Worm (Caenorhabditis elegans): ENCODE results near the gene snt-2.

DNA sequence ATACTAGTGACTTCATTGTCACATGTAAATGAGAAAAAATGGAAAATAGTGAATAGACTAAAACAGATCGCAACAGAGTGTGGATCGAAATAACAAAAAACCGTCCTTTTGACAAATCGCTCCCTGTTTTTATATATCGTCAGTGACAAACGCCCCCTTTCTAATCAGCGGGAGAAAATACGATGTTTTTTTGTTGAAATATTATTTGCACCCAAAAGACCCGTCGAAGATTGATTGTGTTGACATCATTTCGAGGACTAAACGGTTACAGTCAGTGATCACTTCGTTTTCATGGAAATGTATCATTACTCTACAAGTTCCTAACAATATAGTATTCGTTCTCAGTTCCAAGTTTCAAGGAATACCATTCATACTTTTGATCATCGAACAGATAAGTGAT is 46.0 kb upstream of the snt-2 start, which contains the start of gene dos-3:
- TF ChIP-seq dpl-1 (GFP tag; optimal IDR thresholded peaks at IDR 0.05): no peak
- TF ChIP-seq lin-39 (tag; optimal IDR thresholded peaks at IDR 0.05): no peak
